Worm (Caenorhabditis elegans): ENCODE data around the gene C03C10.5.
A peak's percentile ranks its signal among the peaks of the same experiment; 100 is the strongest.

Gene C03C10.5

ce11 chrIII:4107929-4108520 is 16.1 kb upstream of the C03C10.5 start:
- no peak for TF ChIP-seq unc-130 (tag; optimal IDR thresholded peaks at IDR 0.05)
- TF ChIP-seq ceh-8 (GFP tag; optimal IDR thresholded peaks at IDR 0.05) = no peak
- TF ChIP-seq nhr-11 (tag; optimal IDR thresholded peaks at IDR 0.05) = no peak
- no peak for TF ChIP-seq nhr-19 (GFP tag; conservative IDR thresholded peaks at IDR 0.05)
- TF ChIP-seq efl-1 (optimal IDR thresholded peaks at IDR 0.05) = no peak
- no peak for TF ChIP-seq efl-1 (GFP tag; optimal IDR thresholded peaks at IDR 0.05 in 1 of 2)
- no peak for TF ChIP-seq ces-1 (GFP tag; optimal IDR thresholded peaks at IDR 0.05)
- no peak for TF ChIP-seq ztf-4 (tag; optimal IDR thresholded peaks at IDR 0.05)
- no peak for TF ChIP-seq zip-4 (GFP tag; optimal IDR thresholded peaks at IDR 0.05)

ce11 chrIII:4107227-4107626 is 15.3 kb upstream of the C03C10.5 start:
- TF ChIP-seq lin-14 (GFP tag; optimal IDR thresholded peaks at IDR 0.05) (peak; percentile 28), hlh-4 (tag; optimal IDR thresholded peaks at IDR 0.05) (no peak), snu-23 (GFP tag; optimal IDR thresholded peaks at IDR 0.05) (no peak), rnt-1 (tag; optimal IDR thresholded peaks at IDR 0.05) (no peak)

- no peak for TF ChIP-seq snpc-4 (tag; optimal IDR thresholded peaks at IDR 0.05)
- no peak for TF ChIP-seq ztf-11 (tag; optimal IDR thresholded peaks at IDR 0.05)
- no peak for TF ChIP-seq unc-86 (tag; optimal IDR thresholded peaks at IDR 0.05)
- no peak for TF ChIP-seq ceh-82 (tag; optimal IDR thresholded peaks at IDR 0.05)
- TF ChIP-seq C16A3.4 (tag; optimal IDR thresholded peaks at IDR 0.05) = no peak
- TF ChIP-seq ceh-8 (GFP tag; optimal IDR thresholded peaks at IDR 0.05) = no peak
- no peak for TF ChIP-seq lin-39 (tag; optimal IDR thresholded peaks at IDR 0.05)
- TF ChIP-seq ceh-63 (GFP tag; optimal IDR thresholded peaks at IDR 0.05) = no peak
- no peak for TF ChIP-seq mdl-1 (tag; optimal IDR thresholded peaks at IDR 0.05)
- no peak for TF ChIP-seq nhr-76 (tag; optimal IDR thresholded peaks at IDR 0.05)
- TF ChIP-seq F16B12.6 (tag; optimal IDR thresholded peaks at IDR 0.05) = no peak
- no peak for TF ChIP-seq skn-1 (tag; optimal IDR thresholded peaks at IDR 0.05)
- no peak for TF ChIP-seq lin-13 (GFP tag; optimal IDR thresholded peaks at IDR 0.05)
- TF ChIP-seq dsc-1 (tag; optimal IDR thresholded peaks at IDR 0.05) = no peak
- TF ChIP-seq ama-1 (optimal IDR thresholded peaks at IDR 0.05) = no peak
- no peak for TF ChIP-seq nhr-85 (tag)
- no peak for TF ChIP-seq mef-2 (tag; optimal IDR thresholded peaks at IDR 0.05)
- no peak for TF ChIP-seq nhr-20 (tag; optimal IDR thresholded peaks at IDR 0.05)
- TF ChIP-seq jun-1 (tag; optimal IDR thresholded peaks at IDR 0.05) = no peak
Observed at ce11 chrIII:4106611-4107010, 14.7 kb upstream of the C03C10.5 start.

- TF ChIP-seq unc-30 (tag; optimal IDR thresholded peaks at IDR 0.05) (no peak), aha-1 (tag; optimal IDR thresholded peaks at IDR 0.05) (no peak), elt-2 (tag; optimal IDR thresholded peaks at IDR 0.05) (no peak), nhr-85 (tag) (no peak), efl-3 (GFP tag; optimal IDR thresholded peaks at IDR 0.05) (no peak), nhr-20 (tag; optimal IDR thresholded peaks at IDR 0.05) (no peak), efl-1 (optimal IDR thresholded peaks at IDR 0.05) (no peak), efl-1 (GFP tag; optimal IDR thresholded peaks at IDR 0.05 in 1 of 2) (no peak), mdl-1 (tag; optimal IDR thresholded peaks at IDR 0.05) (no peak), pax-3 (tag; optimal IDR thresholded peaks at IDR 0.05) (no peak), fkh-8 (tag; optimal IDR thresholded peaks at IDR 0.05) (no peak), snpc-4 (tag; optimal IDR thresholded peaks at IDR 0.05) (no peak)
Observed at ce11 chrIII:4103171-4103570, 11.3 kb upstream of the C03C10.5 start.

ce11 chrIII:4102039-4102438 is 10.1 kb upstream of the C03C10.5 start:
- no peak for TF ChIP-seq efl-1 (optimal IDR thresholded peaks at IDR 0.05)
- peak in 1 of 2 experiments; percentile 79 for TF ChIP-seq efl-1 (GFP tag; optimal IDR thresholded peaks at IDR 0.05 in 1 of 2)
- TF ChIP-seq unc-86 (tag; optimal IDR thresholded peaks at IDR 0.05) = no peak
